Worm (Caenorhabditis elegans) whole organism, L1 larva: Measurements from ENCODE around the gene T20D4.7.
"Not testable (repeated sequence)": the region's sequence is repeated elsewhere in the genome, so short reads cannot be mapped to it uniquely, and the experiment has no call there.

Experiments used
- C04F5.9 ChIP-seq: sonication (generic microtip); optimal IDR thresholded peaks from 2 replicates; lab custom pipeline; 2016; ENCODE audit warnings: missing genetic modification characterization, missing compliant biosample characterization
- C16A3.4 ChIP-seq: fragments of 150-350 bp; optimal IDR thresholded peaks from 2 replicates; lab custom pipeline; 2014; ENCODE audit warnings: missing biosample characterization, missing genetic modification characterization
- aha-1 ChIP-seq: fragments of 150-350 bp; optimal IDR thresholded peaks from 2 replicates; lab custom pipeline; 2014; ENCODE audit warnings: missing biosample characterization, missing genetic modification characterization
- alr-1 ChIP-seq: fragments of 200-800 bp; sonication (Bioruptor generic); optimal IDR thresholded peaks from 2 replicates; lab custom pipeline; 2018; ENCODE audit warnings: borderline replicate concordance, mild to moderate bottlenecking, missing genetic modification characterization, missing compliant biosample characterization
- aly-2 ChIP-seq: fragments of 150-350 bp; optimal IDR thresholded peaks from 2 replicates; lab custom pipeline; 2014; ENCODE audit warnings: missing biosample characterization, missing genetic modification characterization
- ceh-8 ChIP-seq: fragments of 200-800 bp; sonication (Bioruptor generic); optimal IDR thresholded peaks from 2 replicates; lab custom pipeline; 2018; ENCODE audit warnings: mild to moderate bottlenecking, missing genetic modification characterization, moderate library complexity, missing compliant biosample characterization
- ceh-90 ChIP-seq: sonication (generic microtip); optimal IDR thresholded peaks from 2 replicates; lab custom pipeline; 2016; ENCODE audit warnings: missing genetic modification characterization, missing compliant biosample characterization
- efl-1 ChIP-seq, 4 experiments: fragments of 150-350 bp; optimal IDR thresholded peaks in 3 of 4; peaks in 1 of 4; 1 replicate in 1 of 4; 2 replicates in 3 of 4; lab custom pipeline; 2014; ENCODE audit warnings: missing biosample characterization in 2 of 4, missing genetic modification characterization in 2 of 4, missing genetic modification reagents in 2 of 4
- elt-3 ChIP-seq, 6 experiments: fragments of 150-350 bp in 1 of 6; sonication (generic microtip); optimal IDR thresholded peaks; 2 replicates each; lab custom pipeline; 2017 to 2018; ENCODE audit warnings: missing biosample characterization in 6 of 6, missing genetic modification characterization in 6 of 6, inconsistent platforms in 1 of 6
- fkh-10 ChIP-seq: sonication (generic microtip); optimal IDR thresholded peaks from 2 replicates; lab custom pipeline; 2017; ENCODE audit warnings: missing biosample characterization, missing genetic modification reagents, missing genetic modification characterization
- fkh-4 ChIP-seq: sonication (generic microtip); optimal IDR thresholded peaks from 2 replicates; lab custom pipeline; 2016; ENCODE audit warnings: missing compliant biosample characterization, missing genetic modification characterization, borderline replicate concordance
- hpl-2 ChIP-seq: fragments of 150-350 bp; optimal IDR thresholded peaks from 2 replicates; lab custom pipeline; 2014; ENCODE audit warnings: missing biosample characterization, missing genetic modification reagents, missing genetic modification characterization
- irx-1 ChIP-seq: sonication (generic microtip); optimal IDR thresholded peaks from 2 replicates; lab custom pipeline; 2016; ENCODE audit warnings: missing genetic modification characterization, missing compliant biosample characterization
- lin-14 ChIP-seq: fragments of 200-800 bp; sonication (Bioruptor generic); optimal IDR thresholded peaks from 2 replicates; lab custom pipeline; 2018; ENCODE audit warnings: mild to moderate bottlenecking, missing genetic modification characterization, moderate library complexity, missing compliant biosample characterization
- lin-15B ChIP-seq: fragments of 150-350 bp; sonication (generic microtip); optimal IDR thresholded peaks from 3 replicates; lab custom pipeline; 2014; ENCODE audit warnings: missing biosample characterization, missing genetic modification characterization
- nhr-20 ChIP-seq: sonication (generic microtip); optimal IDR thresholded peaks from 2 replicates; lab custom pipeline; 2016; ENCODE audit warnings: mild to moderate bottlenecking, missing genetic modification characterization, missing compliant biosample characterization
- nhr-237 ChIP-seq: fragments of 150-350 bp; optimal IDR thresholded peaks from 2 replicates; lab custom pipeline; 2014; ENCODE audit warnings: missing biosample characterization, missing genetic modification characterization
- nhr-47 ChIP-seq: sonication (generic microtip); optimal IDR thresholded peaks from 2 replicates; lab custom pipeline; 2016; ENCODE audit warnings: mild to moderate bottlenecking, missing genetic modification characterization, moderate library complexity, missing compliant biosample characterization
- nhr-76 ChIP-seq: sonication (generic microtip); optimal IDR thresholded peaks from 2 replicates; lab custom pipeline; 2017; ENCODE audit warnings: missing biosample characterization, missing genetic modification characterization
- nhr-77 ChIP-seq: fragments of 150-350 bp; optimal IDR thresholded peaks from 2 replicates; lab custom pipeline; 2014; ENCODE audit warnings: missing biosample characterization, missing genetic modification characterization
- nhr-84 ChIP-seq: sonication (generic microtip); optimal IDR thresholded peaks from 2 replicates; lab custom pipeline; 2017; ENCODE audit warnings: missing biosample characterization, missing genetic modification characterization
- nhr-85 ChIP-seq: sonication (generic microtip); peaks from one replicate; lab custom pipeline; 2016; ENCODE audit warnings: missing genetic modification characterization, inconsistent platforms, missing compliant biosample characterization
- pax-3 ChIP-seq: fragments of 200-800 bp; sonication (Bioruptor generic); optimal IDR thresholded peaks from 2 replicates; lab custom pipeline; 2018; ENCODE audit warnings: mild to moderate bottlenecking, missing genetic modification characterization, moderate library complexity, missing compliant biosample characterization
- skn-1 ChIP-seq: fragments of 150-350 bp; optimal IDR thresholded peaks from 2 replicates; lab custom pipeline; 2014; ENCODE audit warnings: missing biosample characterization, missing genetic modification characterization
- sox-4 ChIP-seq: sonication (generic microtip); optimal IDR thresholded peaks from 2 replicates; lab custom pipeline; 2016; ENCODE audit warnings: missing genetic modification characterization, missing compliant biosample characterization
- tbx-2 ChIP-seq: sonication (generic microtip); optimal IDR thresholded peaks from 2 replicates; lab custom pipeline; 2016; ENCODE audit warnings: missing genetic modification characterization, missing compliant biosample characterization
- unc-86 ChIP-seq: sonication (generic microtip); optimal IDR thresholded peaks from 2 replicates; lab custom pipeline; 2016; ENCODE audit warnings: missing genetic modification characterization, missing compliant biosample characterization
- zag-1 ChIP-seq: fragments of 150-350 bp; optimal IDR thresholded peaks from 2 replicates; lab custom pipeline; 2014; ENCODE audit warnings: missing biosample characterization, missing genetic modification characterization
- zip-4 ChIP-seq: fragments of 200-800 bp; sonication (Bioruptor generic); optimal IDR thresholded peaks from 2 replicates; lab custom pipeline; 2018; ENCODE audit warnings: mild to moderate bottlenecking, missing genetic modification characterization, moderate library complexity, missing compliant biosample characterization
- ztf-4 ChIP-seq: fragments of 150-350 bp; optimal IDR thresholded peaks from 2 replicates; lab custom pipeline; 2014; ENCODE audit warnings: missing biosample characterization, missing genetic modification characterization

The T20D4.7 gene

DNA sequence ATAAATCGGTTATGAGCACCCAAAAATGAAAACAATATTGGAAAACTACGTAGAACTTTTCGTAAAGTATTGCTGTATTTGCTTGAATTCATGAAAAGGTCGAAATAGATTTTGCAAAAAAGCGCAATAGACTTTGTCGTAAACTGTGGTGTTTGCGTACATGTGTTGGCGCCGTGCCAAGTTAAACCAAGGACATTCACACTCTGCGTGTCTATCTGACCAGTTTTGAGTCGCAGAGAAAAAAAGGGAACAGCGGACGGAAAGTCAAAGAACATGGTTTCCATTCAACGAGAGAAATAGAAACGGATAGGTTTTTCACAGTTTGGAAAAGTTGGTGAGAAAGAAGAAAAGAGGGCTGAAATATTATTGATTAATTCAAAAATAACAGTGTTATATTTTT lies 17.7 kb upstream of the T20D4.7 start (continued):
- no peak for TF ChIP-seq pax-3 (tag; lab: Kevin White, UChicago)
- peak; percentile 30 for TF ChIP-seq ztf-4
- peak; percentile 99 for TF ChIP-seq nhr-85
- TF ChIP-seq sox-4 (tag; lab: Kevin White, UChicago), result no peak
- peak; percentile 78 for TF ChIP-seq C16A3.4 (tag; lab: Kevin White, UChicago)
- peak; percentile 99 for TF ChIP-seq lin-14 (GFP tag; lab: Kevin White, UChicago)
- TF ChIP-seq lin-15B (tag; lab: Kevin White, UChicago), result no peak
- peak; percentile 79 for TF ChIP-seq nhr-47
- TF ChIP-seq zag-1 (tag; lab: Kevin White, UChicago), result no peak
- no peak for TF ChIP-seq nhr-84 (tag; lab: Kevin White, UChicago)
- TF ChIP-seq aly-2 (tag; lab: Kevin White, UChicago), result no peak
- TF ChIP-seq unc-86 (tag; lab: Kevin White, UChicago), result peak; percentile 16
- no peak for TF ChIP-seq fkh-10 (GFP tag; lab: Kevin White, UChicago)
- TF ChIP-seq nhr-237 (tag; lab: Kevin White, UChicago), result peak; percentile 67

- TF ChIP-seq zip-4 (GFP tag; lab: Kevin White, UChicago) (no peak), efl-1 (optimal IDR thresholded peaks at IDR 0.05; lab: Kevin White, UChicago) (no peak), efl-1 (GFP tag; optimal IDR thresholded peaks at IDR 0.05 in 1 of 2; lab: Kevin White, UChicago) (peak in 1 of 2 experiments; percentile 62)
Observed at ce11 chrV:3394065-3394464, 14.6 kb upstream of the T20D4.7 start.

ce11 chrV:3394694-3395240 lies 13.9 kb upstream of the T20D4.7 start, which contains the start of gene T20D4.15:
T20D4.15 (minus strand) TSS chrV:3394744.
- TF ChIP-seq C04F5.9 (tag; lab: Kevin White, UChicago), result no peak
- TF ChIP-seq irx-1, result no peak

DNA sequence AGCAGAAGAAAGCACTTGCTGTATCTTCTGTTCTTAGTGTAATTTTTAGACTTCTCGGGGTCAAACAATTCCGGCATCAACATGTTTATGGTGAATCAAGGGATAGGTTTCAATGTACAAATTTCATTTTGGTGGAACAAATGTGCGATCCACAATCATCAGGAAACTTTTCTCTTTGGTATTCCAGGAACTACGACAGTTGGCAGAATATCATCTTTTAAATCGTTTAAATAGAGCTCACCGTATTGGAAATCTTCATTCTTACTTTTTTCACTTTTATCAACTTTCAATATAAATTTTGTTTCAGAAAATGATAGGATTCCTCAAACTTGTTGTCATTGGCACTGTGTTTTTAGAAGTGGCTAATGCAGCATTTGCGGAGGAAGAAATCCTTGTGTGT lies 11.9 kb upstream of the T20D4.7 start, which contains the start of gene T20D4.12:
Gene T20D4.12, plus strand, starts transcription at position 301 of the 400 bp plus-strand sequence.
- TF ChIP-seq skn-1 (tag; lab: Kevin White, UChicago); elt-3 (tag; optimal IDR thresholded peaks at IDR 0.05; lab: Kevin White, UChicago); sox-4 (tag; lab: Kevin White, UChicago): not testable (repeated sequence)

ce11 chrV:3398314-3398713 lies 10.4 kb upstream of the T20D4.7 start, which contains the start of gene T20D4.11:
T20D4.11 (plus strand) TSS chrV:3398690.
- TF ChIP-seq lin-15B (tag; lab: Kevin White, UChicago) (no peak), nhr-76 (tag; lab: Kevin White, UChicago) (no peak), alr-1 (no peak), fkh-4 (tag; lab: Kevin White, UChicago) (no peak), ceh-8 (GFP tag; lab: Kevin White, UChicago) (no peak), nhr-20 (no peak), pax-3 (tag; lab: Kevin White, UChicago) (no peak), aha-1 (tag; lab: Kevin White, UChicago) (no peak), nhr-77 (tag; lab: Kevin White, UChicago) (no peak), tbx-2 (tag; lab: Kevin White, UChicago) (no peak)

DNA sequence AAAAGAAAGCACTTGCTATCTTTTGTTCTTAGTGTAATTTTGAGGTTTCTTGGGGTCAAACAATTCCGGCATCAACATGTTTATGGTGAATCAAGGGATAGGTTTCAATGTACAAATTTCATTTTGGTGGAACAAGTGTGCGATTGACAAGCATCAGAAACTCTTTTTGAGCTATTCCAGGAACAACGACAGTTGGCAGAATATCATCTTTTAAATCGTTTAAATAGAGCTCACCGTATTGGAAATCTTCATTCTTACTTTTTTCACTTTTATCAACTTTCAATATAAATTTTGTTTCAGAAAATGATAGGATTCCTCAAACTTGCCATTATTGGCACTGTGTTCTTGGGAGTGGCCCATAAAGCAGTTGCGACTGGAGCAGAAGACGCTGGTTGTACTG lies 8.8 kb upstream of the T20D4.7 start, which contains the start of gene T20D4.10:
Gene T20D4.10, plus strand, starts transcription at position 301 of the 400 bp plus-strand sequence.
- TF ChIP-seq ceh-90; irx-1; hpl-2 (GFP tag; lab: Kevin White, UChicago): not testable (repeated sequence)
